Fruit fly (Drosophila melanogaster): ENCODE data around the gene CG8353.

The CG8353 gene

DNA sequence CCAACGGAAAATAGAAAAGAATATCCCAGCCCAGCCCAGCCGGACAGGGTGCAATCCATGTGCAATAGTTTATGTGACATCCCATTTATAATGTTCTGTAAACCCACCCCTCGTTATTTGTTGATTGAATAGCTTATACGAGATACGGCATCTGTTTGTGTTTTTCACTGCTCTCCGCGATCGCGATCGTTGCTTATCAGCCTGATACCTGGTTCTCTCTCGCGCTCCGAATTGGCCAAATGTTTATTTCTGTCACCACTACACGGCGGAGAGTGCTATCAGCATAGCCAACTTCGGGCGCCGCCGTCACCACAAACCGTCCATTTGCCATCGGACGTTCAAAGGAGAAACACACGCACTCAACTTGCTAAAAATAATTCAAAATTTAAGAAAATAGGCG is at the start of gene CG8353:
TSS of gene CG8353 (plus strand) at position 59 of the 400 bp plus-strand sequence.
- TF ChIP-seq wek (GFP tag; optimal IDR thresholded peaks at IDR 0.05) (peak; percentile 71), Hmr (GFP tag; optimal IDR thresholded peaks at IDR 0.05) (no peak), Gug (GFP tag; IDR thresholded peaks at IDR 0.05) (no peak), Adf1 (GFP tag; IDR thresholded peaks at IDR 0.05) (peak; percentile 42; the same call in 1 of the 2 replicates), CG1233 (GFP tag; optimal IDR thresholded peaks at IDR 0.05) (no peak), H2.0 (GFP tag; IDR thresholded peaks at IDR 0.05) (no peak), CG31441 (GFP tag; IDR thresholded peaks at IDR 0.05) (no peak), zf30C (GFP tag; optimal IDR thresholded peaks at IDR 0.05) (no peak), Opbp (GFP tag; IDR thresholded peaks at IDR 0.05; ENCODE audit: partially characterized antibody) (no peak), E2f2 (GFP tag; IDR thresholded peaks at IDR 0.05) (no peak), CG4854 (GFP tag; optimal IDR thresholded peaks at IDR 0.05) (no peak), Spps (tag; optimal IDR thresholded peaks at IDR 0.05) (no peak), CG17912 (GFP tag; optimal IDR thresholded peaks at IDR 0.05) (no peak), CG2129 (GFP tag; IDR thresholded peaks at IDR 0.05; ENCODE audit: partially characterized antibody) (no peak), CG2120 (GFP tag; optimal IDR thresholded peaks at IDR 0.05) (peak; percentile 12), pros (GFP tag; optimal IDR thresholded peaks at IDR 0.05) (peak; percentile 33), dimm (GFP tag; IDR thresholded peaks at IDR 0.05) (no peak), Hr39 (optimal IDR thresholded peaks at IDR 0.05) (no peak), z (GFP tag; IDR thresholded peaks at IDR 0.05) (no peak), exex (tag; optimal IDR thresholded peaks at IDR 0.05) (peak; percentile 52), Rx (GFP tag; IDR thresholded peaks at IDR 0.05) (no peak), CG43689 (GFP tag; IDR thresholded peaks at IDR 0.05) (no peak), CG10565 (GFP tag; optimal IDR thresholded peaks at IDR 0.05) (no peak), Med (GFP tag) (peak; percentile 50), ERR (GFP tag; optimal IDR thresholded peaks at IDR 0.05) (no peak), CG1603 (tag; optimal IDR thresholded peaks at IDR 0.05) (no peak), fu2 (GFP tag; optimal IDR thresholded peaks at IDR 0.05) (no peak), CG34376 (GFP tag; optimal IDR thresholded peaks at IDR 0.05) (no peak), ATbp (GFP tag; optimal IDR thresholded peaks at IDR 0.05) (no peak), CG10267 (tag; optimal IDR thresholded peaks at IDR 0.05) (no peak), kay (GFP tag; optimal IDR thresholded peaks at IDR 0.05) (no peak), prd (optimal IDR thresholded peaks at IDR 0.05) (no peak), prd (GFP tag; IDR thresholded peaks at IDR 0.05) (no peak), Sry-δ (GFP tag; optimal IDR thresholded peaks at IDR 0.05) (peak; percentile 1), Atf6 (GFP tag; IDR thresholded peaks at IDR 0.05) (no peak; the same call in 1 of the 2 replicates), zfh1 (GFP tag; IDR thresholded peaks at IDR 0.05) (0 out of 3 replicates have a peak, but pooled peaks have one; percentile 50), pum (GFP tag; optimal IDR thresholded peaks at IDR 0.05) (no peak), CG14860 (GFP tag; IDR thresholded peaks at IDR 0.05; ENCODE audit: partially characterized antibody) (no peak), en (GFP tag; optimal IDR thresholded peaks at IDR 0.05) (no peak), Dp (GFP tag; optimal IDR thresholded peaks at IDR 0.05) (no peak), repo (GFP tag; optimal IDR thresholded peaks at IDR 0.05) (no peak), CG7963 (GFP tag; IDR thresholded peaks at IDR 0.05; ENCODE audit: partially characterized antibody) (no peak), rib (GFP tag; IDR thresholded peaks at IDR 0.05) (no peak), CG8281 (tag; optimal IDR thresholded peaks at IDR 0.05) (no peak), Trl (optimal IDR thresholded peaks at IDR 0.05) (peak in 1 of 2 experiments; percentile 62), Trl (GFP tag; optimal IDR thresholded peaks at IDR 0.05) (no peak), seq (GFP tag; IDR thresholded peaks at IDR 0.05) (0 out of 2 replicates have a peak, but pooled peaks have one; percentile 30), da (GFP tag; optimal IDR thresholded peaks at IDR 0.05) (no peak), CG11695 (GFP tag; IDR thresholded peaks at IDR 0.05) (no peak), dmrt99B (tag; optimal IDR thresholded peaks at IDR 0.05) (no peak), CG9817 (tag; optimal IDR thresholded peaks at IDR 0.05) (no peak), hkb (optimal IDR thresholded peaks at IDR 0.05) (no peak), hkb (GFP tag; IDR thresholded peaks at IDR 0.05) (no peak)

All from whole organism, embryonic.